Worm (Caenorhabditis elegans): ENCODE results near the gene C32D5.12.

DNA sequence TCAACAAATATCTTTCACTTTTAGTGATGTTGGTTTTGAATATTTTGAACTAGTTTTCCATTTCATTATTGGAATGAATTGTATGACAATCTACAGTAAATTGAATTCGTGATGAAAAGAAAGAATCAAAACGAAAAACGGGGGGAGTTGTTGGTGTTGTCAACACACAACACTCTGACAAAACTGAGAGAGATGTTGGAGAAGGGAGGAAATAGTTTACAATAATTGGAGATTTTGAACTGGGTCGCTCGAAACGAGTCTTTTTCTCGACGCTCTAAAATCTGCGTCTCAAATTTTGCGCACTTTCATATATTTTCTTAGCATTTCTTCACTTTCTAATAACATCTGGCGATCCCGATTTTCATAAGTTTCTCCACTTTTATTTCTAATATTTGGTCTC, 14.9 kb downstream of the C32D5.12 start, which contains the start of gene txt-18:
- TF ChIP-seq pbrm-1 (GFP tag; IDR thresholded peaks at IDR 0.05) (no peak), ama-1 (optimal IDR thresholded peaks at IDR 0.05) (no peak), ama-1 (GFP tag; optimal IDR thresholded peaks at IDR 0.05) (no peak), nfya-1 (tag; optimal IDR thresholded peaks at IDR 0.05; ENCODE audit: borderline replicate concordance, insufficient read depth) (no peak), let-526 (GFP tag; IDR thresholded peaks at IDR 0.05) (no peak), snpc-4 (GFP tag; optimal IDR thresholded peaks at IDR 0.05) (no peak), snpc-4 (tag; optimal IDR thresholded peaks at IDR 0.05) (no peak)

Measured in whole organism, young adult.